Worm (Caenorhabditis elegans) whole organism, dauer: ENCODE measurements around the gene F53B1.8.

Experiments used
- unc-62 ChIP-seq: sonication (generic microtip); optimal IDR thresholded peaks from 2 replicates; lab custom pipeline; 2017; ENCODE audit warnings: missing biosample characterization, missing genetic modification reagents, missing genetic modification characterization

The F53B1.8 gene

DNA sequence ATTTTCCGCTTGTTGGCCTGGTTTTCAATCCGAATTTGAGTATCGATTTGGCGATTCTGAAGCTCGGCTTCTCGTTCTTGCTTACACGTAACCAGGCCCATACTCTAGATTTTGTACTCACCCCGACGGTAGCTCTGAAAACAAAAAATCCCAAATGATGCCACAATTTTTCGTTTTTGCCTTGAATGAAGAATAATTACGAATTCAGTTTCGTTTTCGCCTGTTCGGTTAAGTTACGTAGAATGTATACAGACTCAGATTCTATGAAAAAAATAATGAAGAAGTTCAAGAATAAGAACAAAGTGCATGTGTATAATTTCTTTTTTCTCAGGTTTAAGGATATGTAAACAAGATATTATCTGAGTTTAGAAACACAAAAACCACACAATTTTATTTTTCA is 9.1 kb downstream of the F53B1.8 start, which contains the start of gene gpa-5:
Gene gpa-5, minus strand, starts transcription at position 101 of the 400 bp plus-strand sequence.
- TF ChIP-seq unc-62 (GFP tag; lab: Kevin White, UChicago) = no peak

DNA sequence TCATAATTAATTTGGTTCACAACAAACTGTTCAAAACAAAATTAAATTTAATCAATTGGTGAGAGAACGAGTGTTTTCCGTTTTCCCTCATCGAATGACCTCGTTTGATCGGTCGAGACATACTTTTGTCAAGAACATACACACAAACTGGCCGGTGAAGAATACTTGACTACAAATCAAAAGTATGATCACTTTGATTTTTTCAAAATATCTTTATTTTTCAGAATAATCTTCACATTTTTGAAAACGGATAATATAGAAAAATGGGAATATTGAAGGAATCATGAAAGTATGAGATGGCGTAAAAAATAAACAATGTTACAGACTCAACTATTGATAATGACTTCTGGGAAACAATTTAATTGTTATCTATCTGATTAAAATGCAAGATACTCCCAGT is 11.9 kb downstream of the F53B1.8 start, which contains the start of gene swip-10:
Gene swip-10, minus strand, starts transcription at position 101 of the 400 bp plus-strand sequence.
- no peak for TF ChIP-seq unc-62 (GFP tag; lab: Kevin White, UChicago)

DNA sequence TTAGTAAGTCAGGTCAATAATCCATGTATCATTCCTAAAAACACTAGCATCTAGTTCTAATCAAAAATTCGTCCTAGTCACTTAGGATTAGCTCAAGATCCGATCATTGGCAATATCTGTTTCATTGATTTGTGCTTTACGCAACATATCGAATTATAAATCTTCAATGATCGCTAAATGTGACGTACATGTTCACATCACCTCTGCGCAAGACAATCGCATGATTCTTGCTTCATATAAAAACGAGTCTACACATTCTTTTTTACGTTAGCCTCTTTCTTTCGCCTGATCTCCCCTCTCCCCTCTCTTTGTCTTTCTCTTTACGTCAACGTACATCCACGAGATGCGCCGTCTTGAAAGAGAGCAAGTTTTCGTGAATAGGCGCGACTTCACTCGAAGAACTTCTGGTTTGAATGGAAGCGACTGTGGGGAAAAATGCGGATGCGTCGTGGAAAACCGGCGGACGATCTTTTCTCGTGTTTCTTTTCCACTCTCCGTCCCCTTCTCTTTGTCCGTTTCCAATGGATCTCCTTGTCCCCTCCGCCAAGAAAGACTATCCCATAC is 13.7 kb downstream of the F53B1.8 start:
- TF ChIP-seq unc-62 (GFP tag; lab: Kevin White, UChicago) = no peak

DNA sequence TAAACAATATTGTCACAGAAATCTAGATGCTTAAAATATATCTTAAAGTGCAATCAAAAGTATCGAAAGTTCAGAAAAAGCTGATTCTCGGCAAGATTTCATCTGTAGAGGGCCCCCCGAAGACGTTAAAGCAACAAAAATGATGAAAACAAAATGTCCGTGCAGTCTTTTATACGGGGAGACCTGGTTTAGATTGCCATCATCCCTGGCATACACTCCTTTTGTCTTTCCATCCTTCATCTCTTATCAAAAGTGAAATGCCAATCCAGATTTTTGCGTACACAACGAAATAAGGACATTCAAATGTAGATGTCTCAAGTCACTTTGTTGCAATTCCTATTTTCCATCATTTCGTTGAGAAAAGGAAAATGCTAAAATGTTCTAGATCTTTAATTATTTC is 15.9 kb downstream of the F53B1.8 start:
- TF ChIP-seq unc-62 (GFP tag; lab: Kevin White, UChicago) = no peak

DNA sequence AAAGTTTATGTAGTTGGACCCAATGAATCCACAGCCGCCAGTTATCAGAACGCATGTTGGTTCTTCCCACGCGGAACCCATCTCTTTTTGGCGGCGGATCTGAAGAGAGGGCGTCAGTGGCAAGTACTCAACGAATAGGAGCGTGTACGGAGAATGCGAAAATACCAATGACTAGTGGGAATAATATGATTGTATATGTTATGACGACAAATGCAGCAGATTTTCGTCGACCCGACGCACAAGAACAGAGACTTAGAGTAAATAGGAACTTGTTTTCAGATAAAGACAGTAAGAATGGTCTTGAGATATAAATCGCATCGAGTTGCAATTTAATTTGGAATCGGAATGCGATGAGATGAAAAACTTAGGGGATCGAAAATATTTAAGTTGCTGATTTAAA is 17.0 kb downstream of the F53B1.8 start, which contains the start of gene bus-5:
Gene bus-5, minus strand, starts transcription at position 101 of the 400 bp plus-strand sequence.
- no peak for TF ChIP-seq unc-62 (GFP tag; lab: Kevin White, UChicago)

DNA sequence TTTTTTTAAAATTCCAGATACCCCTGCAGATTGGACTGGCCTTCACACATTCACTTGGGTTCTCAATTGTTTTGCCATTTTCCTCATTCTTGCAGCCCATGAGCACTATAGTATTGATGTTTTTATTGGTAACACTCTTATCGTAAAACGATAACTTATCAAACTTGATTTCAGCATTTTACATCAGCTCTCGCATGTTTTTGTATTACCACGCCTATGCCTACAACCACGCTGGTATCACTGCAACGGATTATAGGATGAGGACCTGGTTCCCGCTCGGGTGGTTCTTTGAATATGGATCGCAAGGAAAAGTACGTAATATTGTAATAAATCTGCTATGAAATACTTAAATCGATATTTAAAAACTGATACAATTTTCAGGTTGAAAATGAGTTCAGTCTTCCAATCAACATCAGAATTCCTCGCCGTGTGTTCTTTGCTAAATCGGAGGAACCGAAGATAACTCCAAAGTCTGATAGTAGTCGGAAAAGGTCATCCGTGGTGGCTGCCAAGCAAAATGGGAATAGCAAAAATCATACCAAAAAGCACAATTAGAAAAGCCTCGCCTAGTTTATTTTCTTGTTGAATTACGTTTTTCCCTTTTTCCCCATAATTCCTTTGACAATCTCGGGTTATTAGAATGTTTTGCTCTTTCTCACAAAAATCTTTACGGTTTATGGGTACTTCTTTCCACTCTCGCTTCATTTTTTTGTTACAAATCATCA is 19.3 kb downstream of the F53B1.8 start:
- TF ChIP-seq unc-62 (GFP tag; lab: Kevin White, UChicago) = no peak

DNA sequence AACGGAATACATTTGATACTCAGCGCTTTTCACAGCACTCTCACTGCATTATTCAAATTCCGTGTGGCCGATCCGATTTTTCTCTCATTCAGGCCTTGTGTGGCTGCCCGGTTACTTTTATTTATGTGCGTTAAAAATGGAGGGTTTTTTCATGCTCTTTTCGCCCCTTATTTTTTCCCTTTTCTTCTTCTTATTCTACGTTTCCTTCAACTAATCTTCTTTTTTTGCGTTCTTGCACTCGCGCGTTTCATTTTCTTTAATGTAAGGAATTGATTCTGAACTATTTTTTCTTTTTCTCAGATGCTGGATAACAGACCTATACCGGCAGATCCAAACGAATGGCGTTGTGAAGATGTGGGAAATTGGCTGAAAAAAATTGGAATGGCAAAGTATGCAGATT is 21.4 kb downstream of the F53B1.8 start, which contains the start of gene F53B1.2:
Gene F53B1.2, plus strand, starts transcription at position 301 of the 400 bp plus-strand sequence.
- TF ChIP-seq unc-62 (GFP tag; lab: Kevin White, UChicago) = no peak

DNA sequence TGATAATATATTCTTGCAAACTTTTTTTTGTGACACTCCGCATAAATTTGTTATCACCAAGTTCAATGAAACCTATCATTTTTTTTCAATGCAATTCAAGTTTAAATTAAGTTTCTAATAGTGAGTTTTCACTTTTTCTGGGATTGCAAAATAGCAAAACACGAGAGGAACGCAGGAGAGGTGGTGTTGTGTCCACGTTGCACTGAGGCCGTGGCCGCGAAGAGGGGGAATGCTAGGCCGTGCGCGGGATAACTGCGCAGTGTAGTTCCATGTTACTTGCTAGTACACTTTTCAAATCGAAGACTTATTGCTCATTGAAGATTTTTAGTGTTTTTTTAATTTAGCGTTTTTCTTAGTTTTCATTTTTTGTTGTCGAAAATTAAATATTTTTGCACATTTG is 21.9 kb downstream of the F53B1.8 start:
- no peak for TF ChIP-seq unc-62 (GFP tag; lab: Kevin White, UChicago)

DNA sequence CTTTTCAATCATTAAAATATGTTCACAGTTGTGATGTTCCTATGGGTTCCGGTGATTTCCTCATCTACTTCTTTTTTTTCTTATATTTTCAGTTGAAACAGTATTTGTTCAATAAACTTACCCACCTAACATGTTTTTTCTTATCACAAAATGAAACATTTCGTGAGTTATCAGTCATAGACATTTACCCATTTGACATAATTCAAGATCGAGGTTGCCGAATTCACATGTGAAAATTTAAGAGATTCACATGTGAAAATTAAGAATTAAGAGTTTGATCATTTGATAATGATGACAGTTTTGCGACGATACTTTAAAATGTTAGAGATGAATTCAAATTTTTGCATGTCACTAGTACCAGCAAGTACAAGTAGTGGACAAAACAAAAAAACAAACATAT is 22.6 kb downstream of the F53B1.8 start:
- TF ChIP-seq unc-62 (GFP tag; lab: Kevin White, UChicago) = no peak

DNA sequence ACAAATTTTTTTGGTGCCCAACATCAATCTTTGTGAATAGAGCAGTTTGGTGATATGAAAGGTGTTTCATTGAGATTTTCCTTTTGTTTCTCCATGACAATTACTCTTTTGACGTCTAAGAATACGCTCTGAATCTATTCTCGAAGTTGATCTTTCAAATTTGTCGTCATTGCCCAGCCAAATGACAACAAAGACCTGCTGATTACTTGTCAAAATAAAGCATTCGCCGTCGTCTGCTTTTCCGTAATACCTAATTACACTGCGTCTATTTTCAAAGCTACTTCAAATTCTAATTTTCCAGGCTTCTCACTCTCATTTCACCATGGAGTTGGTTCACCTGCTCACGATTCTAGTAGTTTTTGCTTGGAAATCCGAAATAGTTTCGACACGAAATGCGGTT is 24.7 kb downstream of the F53B1.8 start, which contains the start of gene F53B1.3:
Gene F53B1.3, plus strand, starts transcription at position 301 of the 400 bp plus-strand sequence.
- TF ChIP-seq unc-62 (GFP tag; lab: Kevin White, UChicago) = no peak

DNA sequence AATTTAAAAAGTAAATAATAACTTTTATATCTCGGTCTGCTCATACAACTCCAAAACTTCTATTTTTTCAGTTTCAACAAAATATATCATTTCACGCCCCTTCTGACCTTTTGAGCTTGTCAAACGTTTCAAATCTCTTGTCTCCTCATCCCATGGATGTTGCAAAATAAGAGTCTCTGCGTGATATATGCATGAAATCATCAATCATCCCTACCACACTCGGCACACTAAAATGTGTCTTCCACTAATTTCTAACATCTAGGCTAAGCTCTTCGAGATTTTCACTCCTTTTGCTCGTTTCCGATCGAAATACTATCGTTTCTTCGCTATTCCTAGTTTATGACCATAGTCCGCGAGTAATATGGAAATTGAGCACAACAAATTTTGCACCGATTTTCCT is 31.0 kb downstream of the F53B1.8 start:
- TF ChIP-seq unc-62 (GFP tag; lab: Kevin White, UChicago) = no peak

DNA sequence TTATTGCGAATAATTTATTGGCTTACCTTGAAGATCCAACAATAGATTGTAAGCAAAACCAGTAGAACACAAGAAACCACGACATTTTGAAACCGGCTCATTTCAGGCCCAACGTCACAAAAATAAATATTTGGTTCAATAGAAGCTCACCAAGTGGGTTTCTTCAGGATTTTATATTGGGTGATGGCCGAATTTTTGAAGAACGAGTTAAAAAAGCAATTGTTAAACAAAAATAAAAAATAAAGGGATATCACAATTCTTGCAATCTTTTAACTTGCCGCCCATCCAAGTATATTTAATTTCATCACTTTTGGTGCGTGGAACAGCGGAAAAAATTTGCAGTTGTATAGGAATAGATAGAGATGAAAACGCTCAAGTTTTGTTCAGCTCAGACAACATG is 33.2 kb downstream of the F53B1.8 start, which contains the start of gene T21D9.2:
Gene T21D9.2, minus strand, starts transcription at position 101 of the 400 bp plus-strand sequence.
- TF ChIP-seq unc-62 (GFP tag; lab: Kevin White, UChicago) = no peak

DNA sequence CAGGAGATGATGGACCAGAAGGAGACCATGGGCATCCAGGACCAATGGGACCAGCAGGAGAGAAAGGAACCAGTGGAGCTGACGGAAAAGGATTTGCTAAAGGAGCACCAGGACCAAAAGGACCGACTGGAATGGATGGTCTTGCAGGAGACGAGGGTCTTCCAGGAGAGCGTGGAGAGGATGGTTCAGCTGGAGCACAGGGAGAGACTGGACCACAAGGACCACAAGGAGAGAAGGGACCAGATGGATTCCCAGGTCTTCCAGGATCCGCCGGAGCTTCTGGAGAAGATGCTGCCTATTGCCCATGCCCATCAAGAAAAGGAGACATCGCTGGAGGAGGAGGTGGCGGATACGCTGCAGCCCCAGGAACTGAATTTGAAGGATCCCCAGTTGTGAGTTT is 35.9 kb downstream of the F53B1.8 start:
- TF ChIP-seq unc-62 (GFP tag; lab: Kevin White, UChicago) = no peak

DNA sequence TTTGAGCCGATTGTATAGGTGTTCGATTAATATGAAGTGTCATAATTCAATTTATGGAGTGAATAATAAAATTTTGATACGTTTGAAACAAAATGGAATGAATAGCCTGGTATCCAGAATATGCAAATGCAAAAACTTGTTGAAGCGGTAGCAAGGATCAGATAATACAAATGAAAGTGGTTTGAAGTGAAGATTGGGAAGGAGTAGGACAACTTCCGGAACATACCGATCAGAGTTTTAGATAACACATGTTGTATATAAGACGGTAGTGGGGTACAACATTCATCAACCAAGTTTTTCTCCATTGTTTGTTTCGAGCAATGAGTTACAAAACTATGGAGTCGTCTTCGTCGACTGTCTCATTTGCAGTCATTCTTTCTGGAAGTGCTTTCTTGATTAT is 36.9 kb downstream of the F53B1.8 start, which contains the start of gene col-164:
Gene col-164, plus strand, starts transcription at position 301 of the 400 bp plus-strand sequence.
- TF ChIP-seq unc-62 (GFP tag; lab: Kevin White, UChicago) = no peak

DNA sequence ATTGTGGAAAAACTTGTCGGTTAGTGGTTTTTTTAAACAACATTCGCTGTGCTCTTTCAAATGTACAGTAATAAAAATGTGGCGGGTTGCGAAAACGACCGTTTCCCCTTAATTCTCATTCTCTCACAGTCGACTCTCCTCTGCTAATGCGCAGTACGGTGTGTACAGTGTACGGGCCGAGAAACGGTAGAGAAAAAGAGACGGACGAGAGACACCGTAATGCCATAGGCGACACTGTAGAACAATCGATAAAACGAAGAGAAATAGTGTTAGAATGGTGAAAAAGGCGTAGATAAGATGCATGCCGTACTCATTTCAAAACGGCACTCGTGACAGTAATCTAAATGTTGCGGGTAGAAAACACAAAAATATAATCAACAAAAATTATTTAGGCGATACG is 39.5 kb downstream of the F53B1.8 start:
- TF ChIP-seq unc-62 (GFP tag; lab: Kevin White, UChicago) = no peak

DNA sequence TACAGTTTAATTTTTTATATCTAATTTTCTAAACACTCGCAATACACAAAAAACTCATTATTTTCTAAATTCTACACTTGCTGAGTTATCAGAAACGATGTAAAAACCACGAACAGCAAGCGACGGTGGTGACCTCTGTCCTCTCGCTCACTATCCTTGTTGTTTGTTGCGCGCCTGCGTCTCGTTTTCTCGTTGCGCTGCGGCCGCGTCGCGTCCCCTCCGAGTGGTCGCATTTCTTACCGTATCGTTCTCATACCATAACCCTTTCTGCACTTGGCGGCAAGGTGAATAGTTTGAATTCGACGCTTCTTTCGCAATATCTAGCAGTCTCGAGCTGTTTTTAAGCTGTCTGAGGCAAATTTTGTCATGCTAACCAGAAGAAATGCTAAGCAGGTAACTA is 40.6 kb downstream of the F53B1.8 start, which contains the start of gene lsy-2:
Gene lsy-2, plus strand, starts transcription at position 271 of the 400 bp plus-strand sequence.
- TF ChIP-seq unc-62 (GFP tag; lab: Kevin White, UChicago) = no peak
